Fruit fly (Drosophila melanogaster): ENCODE data around the gene CG46466.

CG46466 gene

dm6 chr4:709730-710129 lies 46.8 kb upstream of the CG46466 start (continued):
- no peak for TF ChIP-seq cg (GFP tag; optimal IDR thresholded peaks at IDR 0.05)
- no peak for TF ChIP-seq CG17802 (tag; optimal IDR thresholded peaks at IDR 0.05)
- TF ChIP-seq CG15011 (GFP tag; optimal IDR thresholded peaks at IDR 0.05), result no peak
- no peak for TF ChIP-seq CG9215 (GFP tag; IDR thresholded peaks at IDR 0.05)
- no peak for TF ChIP-seq CG13287 (GFP tag; IDR thresholded peaks at IDR 0.05; ENCODE audit: partially characterized antibody)
- no peak for TF ChIP-seq Sox100B (GFP tag; optimal IDR thresholded peaks at IDR 0.05)
- TF ChIP-seq Trl (optimal IDR thresholded peaks at IDR 0.05), result no peak
- TF ChIP-seq Trl (GFP tag; optimal IDR thresholded peaks at IDR 0.05), result no peak
- TF ChIP-seq Scr (GFP tag; IDR thresholded peaks at IDR 0.05; ENCODE audit: partially characterized antibody), result no peak
- no peak for TF ChIP-seq Rfx (GFP tag; IDR thresholded peaks at IDR 0.05)
- TF ChIP-seq CG6791 (GFP tag; IDR thresholded peaks at IDR 0.05; ENCODE audit: partially characterized antibody), result no peak
- TF ChIP-seq CG34224 (GFP tag; IDR thresholded peaks at IDR 0.05; ENCODE audit: partially characterized antibody), result no peak
- TF ChIP-seq MESR4 (GFP tag; optimal IDR thresholded peaks at IDR 0.05), result no peak
- no peak for TF ChIP-seq cato (GFP tag; optimal IDR thresholded peaks at IDR 0.05; ENCODE audit: borderline replicate concordance)
- TF ChIP-seq Bdp1 (GFP tag; optimal IDR thresholded peaks at IDR 0.05), result no peak
- no peak for TF ChIP-seq eyg (GFP tag; optimal IDR thresholded peaks at IDR 0.05)
- TF ChIP-seq otp (GFP tag; IDR thresholded peaks at IDR 0.05), result no peak
- no peak for TF ChIP-seq CG31388 (GFP tag; optimal IDR thresholded peaks at IDR 0.05)
- no peak for TF ChIP-seq CG10274 (GFP tag; optimal IDR thresholded peaks at IDR 0.05)
- TF ChIP-seq CG18764 (GFP tag; optimal IDR thresholded peaks at IDR 0.05), result no peak
- no peak for TF ChIP-seq dimm (GFP tag; IDR thresholded peaks at IDR 0.05)
- no peak for TF ChIP-seq Oli (tag; optimal IDR thresholded peaks at IDR 0.05)
- no peak for TF ChIP-seq mld (GFP tag; IDR thresholded peaks at IDR 0.05; ENCODE audit: partially characterized antibody)
- peak; percentile 52 for TF ChIP-seq CG18262 (tag; optimal IDR thresholded peaks at IDR 0.05)
- no peak for TF ChIP-seq trh (GFP tag; optimal IDR thresholded peaks at IDR 0.05)
- no peak for TF ChIP-seq pros (GFP tag; optimal IDR thresholded peaks at IDR 0.05)
- TF ChIP-seq CG2875 (GFP tag; optimal IDR thresholded peaks at IDR 0.05), result no peak
- TF ChIP-seq CG2712 (tag; optimal IDR thresholded peaks at IDR 0.05), result no peak
- no peak for TF ChIP-seq trem (tag; optimal IDR thresholded peaks at IDR 0.05)
- TF ChIP-seq NFAT (GFP tag; IDR thresholded peaks at IDR 0.05), result no peak
- peak; percentile 39 for TF ChIP-seq CG4820 (GFP tag; optimal IDR thresholded peaks at IDR 0.05)
- peak; percentile 54 for TF ChIP-seq Xrp1 (GFP tag; IDR thresholded peaks at IDR 0.05)
- no peak for TF ChIP-seq CG9876 (GFP tag; optimal IDR thresholded peaks at IDR 0.05)
- TF ChIP-seq Bteb2 (GFP tag; optimal IDR thresholded peaks at IDR 0.05), result no peak
- TF ChIP-seq Ptx1 (GFP tag; IDR thresholded peaks at IDR 0.05), result no peak
- TF ChIP-seq H15 (GFP tag; IDR thresholded peaks at IDR 0.05), result no peak
- no peak for TF ChIP-seq CG10267 (tag; optimal IDR thresholded peaks at IDR 0.05)
- no peak for TF ChIP-seq Hr39 (optimal IDR thresholded peaks at IDR 0.05)
- TF ChIP-seq CG4328 (GFP tag; optimal IDR thresholded peaks at IDR 0.05), result no peak
- TF ChIP-seq Kr (GFP tag; optimal IDR thresholded peaks at IDR 0.05), result no peak
- TF ChIP-seq tgo (GFP tag; IDR thresholded peaks at IDR 0.05), result no peak
- TF ChIP-seq chif (GFP tag; optimal IDR thresholded peaks at IDR 0.05), result peak in 1 of 2 experiments; percentile 25
- no peak for TF ChIP-seq fd64A (GFP tag; optimal IDR thresholded peaks at IDR 0.05)
- TF ChIP-seq gsb (GFP tag; IDR thresholded peaks at IDR 0.05), result no peak
- TF ChIP-seq Adf1 (GFP tag; IDR thresholded peaks at IDR 0.05), result no peak
- TF ChIP-seq CG10462 (GFP tag; optimal IDR thresholded peaks at IDR 0.05), result no peak
- peak; percentile 18 for TF ChIP-seq CG15696 (tag; optimal IDR thresholded peaks at IDR 0.05)
- no peak for TF ChIP-seq CG12391 (tag; optimal IDR thresholded peaks at IDR 0.05)
- no peak for TF ChIP-seq tup (GFP tag; optimal IDR thresholded peaks at IDR 0.05)
- no peak for TF ChIP-seq CG10654 (GFP tag; optimal IDR thresholded peaks at IDR 0.05)
- no peak for TF ChIP-seq CG32767 (GFP tag; IDR thresholded peaks at IDR 0.05)
- no peak for TF ChIP-seq shn (GFP tag; optimal IDR thresholded peaks at IDR 0.05)
- TF ChIP-seq lab (GFP tag; optimal IDR thresholded peaks at IDR 0.05), result no peak

Measured in whole organism, embryonic.